Fruit fly (Drosophila melanogaster) whole organism, embryonic: ENCODE results near the gene CG14212.

ENCODE experiments used
- Bteb2 ChIP-seq: fragments of 200-800 bp; sonication (Bioruptor generic); optimal IDR thresholded peaks from 2 replicates; lab custom pipeline; 2016; ENCODE audit warnings: missing biosample characterization, missing genetic modification characterization
- C15 ChIP-seq: fragments of 200-800 bp; sonication (Bioruptor generic); IDR thresholded peaks from 3 replicates; pipeline ENCODE4 v1.3.6; 2022; ENCODE audit warnings: missing biosample characterization, missing genetic modification characterization
- CG10431 ChIP-seq: fragments of 200-800 bp; sonication (Bioruptor generic); optimal IDR thresholded peaks from 3 replicates; lab custom pipeline; 2018; ENCODE audit warnings: missing biosample characterization, mild to moderate bottlenecking, missing genetic modification characterization
- CG10543 ChIP-seq: fragments of 200-800 bp; sonication (Bioruptor generic); optimal IDR thresholded peaks from 3 replicates; lab custom pipeline; 2017; ENCODE audit warnings: missing biosample characterization, mild to moderate bottlenecking, missing genetic modification characterization, moderate library complexity
- CG11504 ChIP-seq: fragments of 200-800 bp; sonication (Bioruptor generic); optimal IDR thresholded peaks from 3 replicates; lab custom pipeline; 2019; ENCODE audit warnings: missing biosample characterization, mild to moderate bottlenecking, missing genetic modification characterization, moderate library complexity
- CG12104 ChIP-seq: fragments of 200-800 bp; sonication (Bioruptor generic); optimal IDR thresholded peaks from 3 replicates; lab custom pipeline; 2016; ENCODE audit warnings: missing biosample characterization, missing genetic modification characterization
- CG12744 ChIP-seq: fragments of 200-800 bp; sonication (Bioruptor generic); optimal IDR thresholded peaks from 2 replicates; lab custom pipeline; 2016; ENCODE audit warnings: missing biosample characterization, missing genetic modification characterization
- CG12942 ChIP-seq: fragments of 200-800 bp; sonication (Bioruptor generic); optimal IDR thresholded peaks from 3 replicates; lab custom pipeline; 2016; ENCODE audit warnings: missing biosample characterization, missing genetic modification characterization
- CG13123 ChIP-seq: fragments of 200-800 bp; sonication (Bioruptor generic); optimal IDR thresholded peaks from 2 replicates; lab custom pipeline; 2016; ENCODE audit warnings: missing biosample characterization, missing genetic modification characterization
- CG13287 ChIP-seq: fragments of 200-800 bp; sonication (Bioruptor generic); IDR thresholded peaks from 2 replicates; pipeline ENCODE4 v1.3.6; 2022; ENCODE audit warnings: missing biosample characterization, missing genetic modification characterization; ENCODE audit not compliant: partially characterized antibody
- CG14441 ChIP-seq: fragments of 200-800 bp; sonication (Bioruptor generic); IDR thresholded peaks from 2 replicates; pipeline ENCODE4 v1.3.6; 2022; ENCODE audit warnings: missing biosample characterization, missing genetic modification characterization
- CG1603 ChIP-seq: fragments of 200-800 bp; sonication (Bioruptor generic); optimal IDR thresholded peaks from 2 replicates; lab custom pipeline; 2019; ENCODE audit warnings: missing biosample characterization, mild to moderate bottlenecking, missing genetic modification characterization, moderate library complexity
- CG18476 ChIP-seq: fragments of 200-800 bp; sonication (Bioruptor generic); optimal IDR thresholded peaks from 2 replicates; lab custom pipeline; 2016; ENCODE audit warnings: missing biosample characterization, mild to moderate bottlenecking, missing genetic modification characterization
- CG2116 ChIP-seq: fragments of 200-800 bp; sonication (Bioruptor generic); optimal IDR thresholded peaks from 3 replicates; lab custom pipeline; 2018; ENCODE audit warnings: missing biosample characterization, mild to moderate bottlenecking, missing genetic modification characterization
- CG31441 ChIP-seq: fragments of 200-800 bp; sonication (Bioruptor generic); IDR thresholded peaks from 2 replicates; pipeline ENCODE4 v1.3.6; 2022; ENCODE audit warnings: missing biosample characterization, missing genetic modification characterization
- CG3407 ChIP-seq: fragments of 200-800 bp; sonication (Bioruptor generic); optimal IDR thresholded peaks from 2 replicates; lab custom pipeline; 2018; ENCODE audit warnings: missing biosample characterization, mild to moderate bottlenecking, missing genetic modification characterization
- CG34422 ChIP-seq: fragments of 200-800 bp; sonication (Bioruptor generic); IDR thresholded peaks from 3 replicates; pipeline ENCODE4 v1.3.6; 2022; ENCODE audit warnings: missing biosample characterization, missing genetic modification characterization
- CG4282 ChIP-seq: fragments of 200-800 bp; sonication (Bioruptor generic); optimal IDR thresholded peaks from 2 replicates; lab custom pipeline; 2016; ENCODE audit warnings: missing biosample characterization, missing genetic modification characterization
- CG6791 ChIP-seq: fragments of 200-800 bp; sonication (Bioruptor generic); IDR thresholded peaks from 3 replicates; pipeline ENCODE4 v1.3.6; 2022; ENCODE audit warnings: missing biosample characterization, missing genetic modification characterization; ENCODE audit not compliant: partially characterized antibody
- CG7963 ChIP-seq: fragments of 200-800 bp; sonication (Bioruptor generic); IDR thresholded peaks from 3 replicates; pipeline ENCODE4 v1.3.6; 2022; ENCODE audit warnings: missing biosample characterization, missing genetic modification characterization; ENCODE audit not compliant: partially characterized antibody
- CG8089 ChIP-seq: fragments of 200-800 bp; sonication (Bioruptor generic); optimal IDR thresholded peaks from 3 replicates; lab custom pipeline; 2016; ENCODE audit warnings: missing biosample characterization, missing genetic modification characterization
- CG9797 ChIP-seq: fragments of 200-800 bp; sonication (Bioruptor generic); optimal IDR thresholded peaks from 3 replicates; lab custom pipeline; 2018; ENCODE audit warnings: missing biosample characterization, mild to moderate bottlenecking, missing genetic modification characterization
- CHES-1-like ChIP-seq: fragments of 200-800 bp; sonication (Bioruptor generic); optimal IDR thresholded peaks from 2 replicates; lab custom pipeline; 2016; ENCODE audit warnings: missing biosample characterization, missing genetic modification characterization
- CoRest ChIP-seq: fragments of 200-800 bp; sonication (Bioruptor generic); optimal IDR thresholded peaks from 3 replicates; lab custom pipeline; 2018; ENCODE audit warnings: missing biosample characterization, mild to moderate bottlenecking, missing genetic modification characterization, moderate library complexity
- Dad ChIP-seq: fragments of 200-800 bp; sonication (Bioruptor generic); optimal IDR thresholded peaks from 3 replicates; lab custom pipeline; 2016; ENCODE audit warnings: missing biosample characterization, missing genetic modification characterization
- Dek ChIP-seq: fragments of 200-800 bp; sonication (Bioruptor generic); optimal IDR thresholded peaks from 3 replicates; lab custom pipeline; 2019; ENCODE audit warnings: missing biosample characterization, mild to moderate bottlenecking, missing genetic modification characterization, moderate library complexity
- Elba2 ChIP-seq: fragments of 200-800 bp; sonication (Bioruptor generic); optimal IDR thresholded peaks from 3 replicates; lab custom pipeline; 2016; ENCODE audit warnings: missing biosample characterization, missing genetic modification characterization
- Ets65A ChIP-seq: fragments of 200-800 bp; sonication (Bioruptor generic); peaks from one replicate; lab custom pipeline; 2016; ENCODE audit warnings: missing biosample characterization, missing genetic modification characterization
- Fer2 ChIP-seq: fragments of 200-800 bp; sonication (Bioruptor generic); optimal IDR thresholded peaks from 2 replicates; lab custom pipeline; 2018; ENCODE audit warnings: missing biosample characterization, mild to moderate bottlenecking, missing genetic modification characterization, moderate library complexity
- Hr51 ChIP-seq, 2 experiments: fragments of 200-800 bp; sonication (Bioruptor generic); optimal IDR thresholded peaks; 2 replicates in 1 of 2; 3 replicates in 1 of 2; lab custom pipeline; 2016 to 2018; ENCODE audit warnings: missing biosample characterization in 2 of 2, missing genetic modification characterization in 2 of 2, mild to moderate bottlenecking in 1 of 2, moderate library complexity in 1 of 2
- Lhr ChIP-seq: fragments of 200-800 bp; sonication (Bioruptor generic); optimal IDR thresholded peaks from 3 replicates; lab custom pipeline; 2017; ENCODE audit warnings: mild to moderate bottlenecking, missing biosample characterization, missing genetic modification reagents, missing genetic modification characterization
- Lim3 ChIP-seq: fragments of 200-800 bp; sonication (Bioruptor generic); IDR thresholded peaks from 2 replicates; pipeline ENCODE4 v1.3.6; 2022; ENCODE audit warnings: missing biosample characterization, missing genetic modification characterization
- Nf-YC ChIP-seq: fragments of 200-800 bp; optimal IDR thresholded peaks from 3 replicates; lab custom pipeline; 2019; ENCODE audit warnings: missing biosample characterization, mild to moderate bottlenecking, missing genetic modification characterization, moderate library complexity
- Rfx ChIP-seq: fragments of 200-800 bp; sonication (Bioruptor generic); IDR thresholded peaks from 2 replicates; pipeline ENCODE4 v1.3.6; 2022; ENCODE audit warnings: missing biosample characterization, missing genetic modification characterization
- Sox102F ChIP-seq: fragments of 200-800 bp; sonication (Bioruptor generic); optimal IDR thresholded peaks from 2 replicates; lab custom pipeline; 2018; ENCODE audit warnings: missing biosample characterization, mild to moderate bottlenecking, missing genetic modification characterization, moderate library complexity
- ato ChIP-seq: fragments of 200-800 bp; sonication (Bioruptor generic); IDR thresholded peaks from 2 replicates; pipeline ENCODE4 v1.3.6; 2022; ENCODE audit warnings: missing biosample characterization, missing genetic modification characterization; ENCODE audit not compliant: partially characterized antibody
- chinmo ChIP-seq: fragments of 200-800 bp; sonication (Bioruptor generic); IDR thresholded peaks from 4 replicates; pipeline ENCODE4 v1.3.6; 2022; ENCODE audit warnings: missing biosample characterization, missing genetic modification characterization; ENCODE audit not compliant: partially characterized antibody
- dpn ChIP-seq, 2 experiments: fragments of 200-800 bp; sonication (Bioruptor generic); optimal IDR thresholded peaks; 3 replicates each; lab custom pipeline; 2016; ENCODE audit warnings: missing biosample characterization in 2 of 2, missing genetic modification characterization in 2 of 2
- grn ChIP-seq: fragments of 200-800 bp; sonication (Bioruptor generic); optimal IDR thresholded peaks from 3 replicates; lab custom pipeline; 2017; ENCODE audit warnings: missing biosample characterization, missing genetic modification characterization
- hbn ChIP-seq: fragments of 200-800 bp; sonication (Bioruptor generic); IDR thresholded peaks from 2 replicates; pipeline ENCODE4 v1.3.6; 2022; ENCODE audit warnings: missing biosample characterization, missing genetic modification characterization; ENCODE audit not compliant: partially characterized antibody
- knrl ChIP-seq: fragments of 200-800 bp; sonication (Bioruptor generic); IDR thresholded peaks from 3 replicates; pipeline ENCODE4 v1.3.6; 2022; ENCODE audit warnings: missing biosample characterization, missing genetic modification characterization; ENCODE audit not compliant: partially characterized antibody
- lilli ChIP-seq: fragments of 200-800 bp; sonication (Bioruptor generic); optimal IDR thresholded peaks from 3 replicates; lab custom pipeline; 2016; ENCODE audit warnings: missing biosample characterization, missing genetic modification characterization
- onecut ChIP-seq: fragments of 200-800 bp; sonication (Bioruptor generic); IDR thresholded peaks from 2 replicates; pipeline ENCODE4 v1.3.6; 2022; ENCODE audit warnings: missing biosample characterization, missing genetic modification characterization
- phol ChIP-seq: fragments of 200-800 bp; sonication (Bioruptor generic); optimal IDR thresholded peaks from 3 replicates; lab custom pipeline; 2018; ENCODE audit warnings: missing biosample characterization, mild to moderate bottlenecking, missing genetic modification characterization, moderate library complexity
- pros ChIP-seq: fragments of 200-800 bp; sonication (Bioruptor generic); optimal IDR thresholded peaks from 3 replicates; lab custom pipeline; 2019; ENCODE audit warnings: missing biosample characterization, mild to moderate bottlenecking, missing genetic modification characterization, moderate library complexity
- row ChIP-seq: fragments of 200-800 bp; sonication (Bioruptor generic); IDR thresholded peaks from 3 replicates; pipeline ENCODE4 v1.3.6; 2022; ENCODE audit warnings: missing biosample characterization, missing genetic modification characterization
- shn ChIP-seq: fragments of 200-800 bp; sonication (Bioruptor generic); optimal IDR thresholded peaks from 3 replicates; lab custom pipeline; 2016; ENCODE audit warnings: missing biosample characterization, missing genetic modification characterization

The CG14212 gene

dm6 chrX:19601644-19602043 is 23.9 kb upstream of the CG14212 start, which contains the start of gene CG14220 (continued):
- TF ChIP-seq CG2116 (GFP tag; lab: Kevin White, UChicago), result peak; percentile 98
- no peak for TF ChIP-seq C15 (GFP tag; lab: Robert Waterston, UW)
- TF ChIP-seq CG3407 (GFP tag; lab: Kevin White, UChicago), result no peak
- TF ChIP-seq CG13123 (GFP tag; lab: Kevin White, UChicago), result no peak
- TF ChIP-seq CG11504 (tag; lab: Kevin White, UChicago), result peak; percentile 10
- TF ChIP-seq Bteb2, result no peak
- no peak for TF ChIP-seq Ets65A (GFP tag; lab: Kevin White, UChicago)
- peak; percentile 93 for TF ChIP-seq chinmo (GFP tag; lab: Robert Waterston, UW)
- peak; percentile 94 for TF ChIP-seq CG7963 (GFP tag; lab: Robert Waterston, UW)
- TF ChIP-seq CG18476 (GFP tag; lab: Kevin White, UChicago), result no peak
- no peak for TF ChIP-seq CG34422 (GFP tag; lab: Robert Waterston, UW)
- TF ChIP-seq CG6791 (GFP tag; lab: Robert Waterston, UW), result peak; percentile 97
- no peak for TF ChIP-seq CG14441 (GFP tag; lab: Robert Waterston, UW)
- TF ChIP-seq Fer2 (tag; lab: Kevin White, UChicago), result no peak
- no peak for TF ChIP-seq CG8089
- peak; percentile 36 for TF ChIP-seq Lhr (GFP tag; lab: Kevin White, UChicago)
- TF ChIP-seq Elba2 (GFP tag; lab: Kevin White, UChicago), result no peak
- peak; percentile 32 for TF ChIP-seq CG10543 (GFP tag; lab: Kevin White, UChicago)
- no peak for TF ChIP-seq CG12104 (GFP tag; lab: Kevin White, UChicago)
- TF ChIP-seq knrl (GFP tag; lab: Robert Waterston, UW), result peak; percentile 87
- peak; percentile 93 for TF ChIP-seq CG13287 (GFP tag; lab: Robert Waterston, UW)
- no peak for TF ChIP-seq CG4282 (GFP tag; lab: Kevin White, UChicago)
- peak; percentile 39; the same call in 1 of the 3 replicates for TF ChIP-seq row (GFP tag; lab: Robert Waterston, UW)
- no peak for TF ChIP-seq pros
- peak; percentile 90 for TF ChIP-seq hbn (GFP tag; lab: Robert Waterston, UW)
- no peak for TF ChIP-seq Dad (GFP tag; lab: Kevin White, UChicago)
- TF ChIP-seq CoRest, result peak; percentile 17
- TF ChIP-seq CG1603, result peak; percentile 69
- TF ChIP-seq lilli (GFP tag; lab: Kevin White, UChicago), result peak; percentile 17
- TF ChIP-seq Rfx (GFP tag; lab: Robert Waterston, UW), result peak; percentile 7; the same call in 1 of the 2 replicates
- peak; percentile 39 for TF ChIP-seq CG9797 (GFP tag; lab: Kevin White, UChicago)
- no peak for TF ChIP-seq shn (GFP tag; lab: Kevin White, UChicago)
- no peak for TF ChIP-seq CG12744 (GFP tag; lab: Kevin White, UChicago)
- peak; percentile 31 for TF ChIP-seq phol (tag; lab: Kevin White, UChicago)
- TF ChIP-seq Hr51 (GFP tag; optimal IDR thresholded peaks at IDR 0.05; lab: Kevin White, UChicago), result no peak
- TF ChIP-seq CG12942 (GFP tag; lab: Kevin White, UChicago), result no peak
- 0 out of 2 replicates have a peak, but pooled peaks have one; percentile 30 for TF ChIP-seq CG31441 (GFP tag; lab: Robert Waterston, UW)
- peak; percentile 94 for TF ChIP-seq ato (GFP tag; lab: Robert Waterston, UW)
- no peak for TF ChIP-seq onecut
- TF ChIP-seq Sox102F (GFP tag; lab: Kevin White, UChicago), result no peak
- TF ChIP-seq Dek, result peak; percentile 13
- TF ChIP-seq CG10431 (GFP tag; lab: Kevin White, UChicago), result no peak
- no peak for TF ChIP-seq grn (GFP tag; lab: Kevin White, UChicago)
- peak; percentile 10 for TF ChIP-seq CHES-1-like
- TF ChIP-seq Nf-YC (tag; lab: Kevin White, UChicago), result peak; percentile 16
- TF ChIP-seq dpn (GFP tag; optimal IDR thresholded peaks at IDR 0.05; lab: Kevin White, UChicago), result peak in 1 of 2 experiments; percentile 10
- no peak for TF ChIP-seq Lim3 (GFP tag; lab: Robert Waterston, UW)
